Worm (Caenorhabditis elegans) whole organism, mixed stage, embryonic: Measurements from ENCODE around the gene nck-1.

Source experiments
- bed-3 ChIP-seq: fragments of 200-800 bp; sonication (Bioruptor generic); optimal IDR thresholded peaks from 3 replicates; lab custom pipeline; 2018; ENCODE audit warnings: mild to moderate bottlenecking, missing genetic modification characterization, moderate library complexity, missing compliant biosample characterization
- elt-1 ChIP-seq: sonication (generic microtip); optimal IDR thresholded peaks from 2 replicates; lab custom pipeline; 2017; ENCODE audit warnings: missing genetic modification characterization, mild to moderate bottlenecking, missing compliant biosample characterization, antibody characterized with exemption, moderate library complexity, borderline replicate concordance; ENCODE audit not compliant: insufficient read depth
- flh-1 ChIP-seq: fragments of 200-800 bp; sonication (Bioruptor generic); optimal IDR thresholded peaks from 2 replicates; lab custom pipeline; 2018; ENCODE audit warnings: mild to moderate bottlenecking, missing genetic modification characterization, moderate library complexity, missing compliant biosample characterization
- ham-2 ChIP-seq: fragments of 200-800 bp; sonication (Bioruptor generic); optimal IDR thresholded peaks from 2 replicates; lab custom pipeline; 2018; ENCODE audit warnings: mild to moderate bottlenecking, missing genetic modification characterization, missing compliant biosample characterization
- lsy-2 ChIP-seq: fragments of 150-350 bp; optimal IDR thresholded peaks from 2 replicates; lab custom pipeline; 2014; ENCODE audit warnings: missing biosample characterization, missing genetic modification characterization
- snpc-4 ChIP-seq: fragments of 150-350 bp; optimal IDR thresholded peaks from 2 replicates; lab custom pipeline; 2014; ENCODE audit warnings: missing biosample characterization, missing genetic modification characterization
- unc-62 ChIP-seq: fragments of 150-350 bp; optimal IDR thresholded peaks from 2 replicates; lab custom pipeline; 2014; ENCODE audit warnings: missing biosample characterization, missing genetic modification reagents, missing genetic modification characterization

DNA sequence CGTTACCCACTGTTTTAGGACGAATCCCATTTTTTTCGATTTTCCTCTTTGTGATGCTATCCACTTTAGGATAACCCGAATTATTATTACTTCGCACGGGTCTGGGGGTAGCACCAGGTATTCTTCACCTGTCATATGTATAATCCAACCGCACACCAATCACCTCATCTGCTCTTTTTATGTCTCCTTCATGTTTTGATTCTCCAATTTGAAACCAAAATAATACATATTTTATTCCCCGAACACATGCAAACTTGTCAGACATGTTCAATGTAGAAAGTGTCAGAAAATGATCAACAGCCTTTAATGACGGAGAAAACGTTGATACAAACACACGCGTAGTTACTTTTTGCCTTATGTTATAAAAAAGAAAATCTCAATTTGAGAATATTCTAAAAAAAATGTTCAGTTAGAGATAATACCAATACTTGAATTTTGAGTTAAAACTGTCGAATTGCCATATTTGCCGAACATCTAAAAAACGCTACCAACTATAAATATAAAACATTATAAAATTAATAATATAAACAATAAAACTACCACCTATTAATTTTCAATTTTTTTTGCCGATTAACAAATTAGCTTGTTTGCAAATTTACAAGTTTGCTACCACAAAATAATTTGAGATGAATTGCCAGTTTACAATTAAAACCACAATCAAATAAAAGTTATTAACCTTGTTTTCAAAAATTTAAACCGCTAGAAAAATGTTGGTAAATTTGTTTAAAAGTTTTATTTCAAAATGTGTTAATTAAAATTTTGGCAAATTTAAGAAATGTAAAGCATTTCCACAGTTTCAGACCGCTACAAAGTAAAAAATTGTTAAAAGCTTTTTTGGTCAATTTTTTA, 5.4 kb downstream of the nck-1 start:
- TF ChIP-seq lsy-2 (no peak), elt-1 (tag; lab: Kevin White, UChicago) (no peak), snpc-4 (no peak), ham-2 (GFP tag; lab: Kevin White, UChicago) (no peak), unc-62 (GFP tag; lab: Kevin White, UChicago) (no peak), bed-3 (GFP tag; lab: Kevin White, UChicago) (no peak), flh-1 (no peak)
